Fruit fly (Drosophila melanogaster): ENCODE measurements around the gene Osi10a.

Osi10a gene

dm6 chr3R:6238977-6239376 lies 24.8 kb upstream of the Osi10a start:
- no peak for TF ChIP-seq Ets98B (GFP tag; IDR thresholded peaks at IDR 0.05)
- TF ChIP-seq CG13204 (GFP tag; optimal IDR thresholded peaks at IDR 0.05): no peak
- TF ChIP-seq CG8301 (tag; optimal IDR thresholded peaks at IDR 0.05): no peak
- TF ChIP-seq CG4496 (GFP tag; IDR thresholded peaks at IDR 0.05): no peak
- TF ChIP-seq Snoo (tag; optimal IDR thresholded peaks at IDR 0.05): no peak
- TF ChIP-seq CG9948 (tag; optimal IDR thresholded peaks at IDR 0.05): no peak
- no peak for TF ChIP-seq Pif1B (GFP tag; optimal IDR thresholded peaks at IDR 0.05)
- TF ChIP-seq CG10348 (GFP tag; IDR thresholded peaks at IDR 0.05): no peak
- no peak for TF ChIP-seq CG17806 (tag; optimal IDR thresholded peaks at IDR 0.05)
- no peak for TF ChIP-seq Pif1A (GFP tag; optimal IDR thresholded peaks at IDR 0.05)
- no peak for TF ChIP-seq D1 (tag; optimal IDR thresholded peaks at IDR 0.05)
- TF ChIP-seq CG34367 (tag; optimal IDR thresholded peaks at IDR 0.05): no peak
- no peak for TF ChIP-seq CG12605 (GFP tag; IDR thresholded peaks at IDR 0.05)
- TF ChIP-seq fd96Ca (GFP tag; IDR thresholded peaks at IDR 0.05): no peak
- TF ChIP-seq rn (GFP tag; IDR thresholded peaks at IDR 0.05): no peak
- no peak for TF ChIP-seq CG15710 (tag; optimal IDR thresholded peaks at IDR 0.05)
- no peak for TF ChIP-seq gl (tag; optimal IDR thresholded peaks at IDR 0.05)
- no peak for TF ChIP-seq CG14655 (GFP tag; optimal IDR thresholded peaks at IDR 0.05)

dm6 chr3R:6240263-6240662 lies 23.5 kb upstream of the Osi10a start:
- no peak for TF ChIP-seq Pif1B (GFP tag; optimal IDR thresholded peaks at IDR 0.05)
- TF ChIP-seq CG9948 (tag; optimal IDR thresholded peaks at IDR 0.05): no peak
- no peak for TF ChIP-seq CG34367 (tag; optimal IDR thresholded peaks at IDR 0.05)
- TF ChIP-seq CG13204 (GFP tag; optimal IDR thresholded peaks at IDR 0.05): no peak
- no peak for TF ChIP-seq CG17806 (tag; optimal IDR thresholded peaks at IDR 0.05)
- no peak for TF ChIP-seq CG10348 (GFP tag; IDR thresholded peaks at IDR 0.05)
- TF ChIP-seq gl (tag; optimal IDR thresholded peaks at IDR 0.05): no peak
- no peak for TF ChIP-seq CG8301 (tag; optimal IDR thresholded peaks at IDR 0.05)
- TF ChIP-seq D1 (tag; optimal IDR thresholded peaks at IDR 0.05): no peak
- no peak for TF ChIP-seq Snoo (tag; optimal IDR thresholded peaks at IDR 0.05)
- no peak for TF ChIP-seq CG14655 (GFP tag; optimal IDR thresholded peaks at IDR 0.05)
- no peak for TF ChIP-seq CG8159 (tag; optimal IDR thresholded peaks at IDR 0.05)
- TF ChIP-seq fd96Ca (GFP tag; IDR thresholded peaks at IDR 0.05): no peak
- TF ChIP-seq Ets98B (GFP tag; IDR thresholded peaks at IDR 0.05): no peak
- no peak for TF ChIP-seq CG15710 (tag; optimal IDR thresholded peaks at IDR 0.05)
- TF ChIP-seq EcR (GFP tag; optimal IDR thresholded peaks at IDR 0.05): no peak
- TF ChIP-seq CG4496 (GFP tag; IDR thresholded peaks at IDR 0.05): no peak

DNA sequence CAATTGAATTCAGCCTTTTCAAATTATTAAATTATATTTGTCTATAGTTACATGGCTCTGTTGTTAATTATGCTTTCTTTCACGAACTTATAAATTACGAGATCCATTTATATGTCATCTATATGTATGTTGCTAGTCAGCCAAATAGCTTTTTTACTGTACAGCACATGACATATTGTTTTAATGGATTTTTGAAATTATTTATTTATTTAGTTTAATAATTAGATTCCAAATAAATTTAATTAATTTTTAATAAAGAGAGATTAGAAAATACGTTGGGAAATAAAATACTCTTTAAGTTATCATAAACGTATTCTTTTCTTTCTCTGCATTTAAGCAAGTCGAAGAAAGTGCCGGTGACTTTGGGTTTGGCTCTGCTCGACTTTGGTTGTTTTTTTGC lies 22.5 kb upstream of the Osi10a start:
- TF ChIP-seq CG9948 (tag; optimal IDR thresholded peaks at IDR 0.05) (no peak), CG14655 (GFP tag; optimal IDR thresholded peaks at IDR 0.05) (peak; percentile 23), gl (tag; optimal IDR thresholded peaks at IDR 0.05) (no peak), Pif1A (GFP tag; optimal IDR thresholded peaks at IDR 0.05) (peak; percentile 10), fd96Ca (GFP tag; IDR thresholded peaks at IDR 0.05) (no peak)

dm6 chr3R:6244035-6244434 lies 19.7 kb upstream of the Osi10a start:
- TF ChIP-seq CG15710 (tag; optimal IDR thresholded peaks at IDR 0.05) (no peak), D1 (tag; optimal IDR thresholded peaks at IDR 0.05) (no peak), Snoo (tag; optimal IDR thresholded peaks at IDR 0.05) (peak; percentile 29), CG10348 (GFP tag; IDR thresholded peaks at IDR 0.05) (no peak)

DNA sequence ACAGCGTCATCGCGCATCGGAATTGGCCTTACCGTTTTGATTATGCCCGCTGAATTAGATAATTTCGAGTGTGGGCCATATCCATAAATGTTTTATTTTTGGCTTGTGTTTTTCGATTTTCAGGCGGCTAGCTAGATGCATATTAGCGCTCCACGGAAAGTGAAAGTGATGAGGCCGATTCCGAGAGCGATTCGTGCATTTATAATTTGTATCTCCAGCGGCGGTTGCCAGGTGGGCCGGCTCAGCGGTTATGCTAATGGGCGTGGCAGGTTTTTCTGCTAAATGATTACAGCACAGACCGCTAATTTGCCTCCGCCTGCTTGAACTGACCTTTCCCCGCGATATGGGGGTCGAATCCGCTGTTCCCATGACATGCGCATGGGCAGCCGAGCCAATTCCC lies 18.8 kb upstream of the Osi10a start:
- TF ChIP-seq CG34367 (tag; optimal IDR thresholded peaks at IDR 0.05) (no peak), CG13204 (GFP tag; optimal IDR thresholded peaks at IDR 0.05) (no peak), CG12605 (GFP tag; IDR thresholded peaks at IDR 0.05) (no peak), CG8301 (tag; optimal IDR thresholded peaks at IDR 0.05) (no peak)

DNA sequence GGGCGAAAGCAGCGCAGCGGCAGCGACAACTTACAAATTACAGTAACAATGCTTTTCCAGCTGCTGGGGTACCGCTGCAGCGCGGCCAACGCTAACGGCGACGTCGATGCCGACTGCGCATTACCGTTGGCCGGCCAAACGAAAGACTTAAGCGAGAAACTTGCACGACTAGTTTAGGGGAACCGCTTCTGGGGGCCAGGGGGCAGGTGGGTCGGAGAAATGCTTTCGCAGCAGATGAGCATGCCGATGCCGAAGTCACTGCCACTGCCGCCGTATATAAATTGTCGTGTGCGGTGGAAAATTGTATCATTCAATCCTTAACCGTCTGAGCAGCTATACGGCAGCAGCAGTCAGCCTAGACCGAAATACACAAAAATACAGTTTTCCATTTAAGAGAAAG lies 15.1 kb upstream of the Osi10a start, which contains the start of gene Osi7:
Osi7 (plus strand) TSS at position 301 of the 400 bp plus-strand sequence.
- TF ChIP-seq CG9948 (tag; optimal IDR thresholded peaks at IDR 0.05) (no peak), CG13204 (GFP tag; optimal IDR thresholded peaks at IDR 0.05) (peak; percentile 35)

DNA sequence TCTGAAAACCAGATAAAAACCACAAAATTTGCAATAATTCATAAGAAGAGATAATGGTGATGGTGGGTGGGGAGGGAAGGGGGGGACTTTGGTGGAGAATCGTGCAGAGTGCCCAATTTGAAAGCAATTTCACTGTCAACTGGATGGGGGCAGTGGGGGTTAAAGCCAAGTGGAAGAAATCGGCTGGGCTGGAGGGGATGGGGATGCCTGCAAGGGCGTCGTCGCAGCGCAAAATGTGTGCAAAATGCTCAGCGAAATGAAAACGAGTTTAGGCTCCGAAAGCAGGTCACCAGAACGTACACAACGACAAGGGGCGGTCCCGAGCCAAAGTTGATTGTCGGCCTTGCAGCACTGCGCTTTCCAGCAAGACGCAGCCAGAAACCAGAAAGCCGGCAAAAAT lies 10.9 kb upstream of the Osi10a start:
- no peak for TF ChIP-seq EcR (GFP tag; optimal IDR thresholded peaks at IDR 0.05)
- TF ChIP-seq Snoo (tag; optimal IDR thresholded peaks at IDR 0.05): peak; percentile 32
- TF ChIP-seq CG13204 (GFP tag; optimal IDR thresholded peaks at IDR 0.05): peak; percentile 14

DNA sequence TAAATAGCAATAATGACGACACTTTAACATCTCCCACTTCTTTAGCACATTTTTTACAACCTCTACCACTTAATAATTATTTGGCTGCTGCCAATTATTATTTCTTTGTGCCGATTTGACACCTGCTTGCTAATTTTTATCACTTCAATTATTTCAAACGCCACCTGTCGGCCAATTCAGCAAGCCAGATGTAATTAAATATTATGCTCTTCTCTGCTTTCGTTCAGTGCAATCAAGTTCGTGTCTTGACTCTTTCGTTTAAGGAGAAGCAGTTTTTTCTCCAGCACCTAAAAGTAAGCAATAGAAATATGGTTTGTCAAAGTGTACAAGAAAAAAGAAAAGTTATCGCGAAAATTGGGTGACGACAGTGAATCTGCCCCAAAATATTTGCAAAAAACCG lies 9.3 kb upstream of the Osi10a start:
- TF ChIP-seq CG4496 (GFP tag; IDR thresholded peaks at IDR 0.05) (0 out of 3 replicates have a peak, but pooled peaks have one; percentile 13), Ets98B (GFP tag; IDR thresholded peaks at IDR 0.05) (no peak)

dm6 chr3R:6254875-6255274 lies 8.9 kb upstream of the Osi10a start, which contains the start of gene Osi8:
Gene Osi8 (plus strand): TSS chr3R:6255175.
- no peak for TF ChIP-seq CG8301 (tag; optimal IDR thresholded peaks at IDR 0.05)
- TF ChIP-seq CG15710 (tag; optimal IDR thresholded peaks at IDR 0.05): no peak
- TF ChIP-seq D1 (tag; optimal IDR thresholded peaks at IDR 0.05): no peak
- no peak for TF ChIP-seq gl (tag; optimal IDR thresholded peaks at IDR 0.05)
- TF ChIP-seq CG14655 (GFP tag; optimal IDR thresholded peaks at IDR 0.05): no peak
- no peak for TF ChIP-seq CG4496 (GFP tag; IDR thresholded peaks at IDR 0.05)
- no peak for TF ChIP-seq CG34367 (tag; optimal IDR thresholded peaks at IDR 0.05)
- no peak for TF ChIP-seq CG13204 (GFP tag; optimal IDR thresholded peaks at IDR 0.05)
- no peak for TF ChIP-seq CG12605 (GFP tag; IDR thresholded peaks at IDR 0.05)
- no peak for TF ChIP-seq Pif1A (GFP tag; optimal IDR thresholded peaks at IDR 0.05)
- TF ChIP-seq Ets98B (GFP tag; IDR thresholded peaks at IDR 0.05): no peak
- TF ChIP-seq CG10348 (GFP tag; IDR thresholded peaks at IDR 0.05): no peak
- no peak for TF ChIP-seq CG32121 (GFP tag; IDR thresholded peaks at IDR 0.05)
- no peak for TF ChIP-seq CG17806 (tag; optimal IDR thresholded peaks at IDR 0.05)

Measured in whole organism, pupa.